Worm (Caenorhabditis elegans) whole organism, late embryonic: ENCODE results near the gene sra-36.

Experiments used
- ahr-1 ChIP-seq: sonication (generic microtip); optimal IDR thresholded peaks from 2 replicates; lab custom pipeline; 2016; ENCODE audit warnings: missing genetic modification characterization, missing compliant biosample characterization
- ama-1 ChIP-seq: fragments of 150-350 bp; optimal IDR thresholded peaks from 2 replicates; lab custom pipeline; 2014
- ceh-34 ChIP-seq: sonication (generic microtip); optimal IDR thresholded peaks from 2 replicates; lab custom pipeline; 2016; ENCODE audit warnings: mild to moderate bottlenecking, missing genetic modification characterization, missing compliant biosample characterization
- che-1 ChIP-seq: sonication (generic microtip); optimal IDR thresholded peaks from 2 replicates; lab custom pipeline; 2016; ENCODE audit warnings: mild to moderate bottlenecking, missing genetic modification characterization, missing compliant biosample characterization
- hlh-8 ChIP-seq: sonication (generic microtip); optimal IDR thresholded peaks from 2 replicates; lab custom pipeline; 2016; ENCODE audit warnings: missing genotype, missing genetic modification characterization, missing compliant biosample characterization
- lin-11 ChIP-seq: fragments of 200-800 bp; sonication (Bioruptor generic); optimal IDR thresholded peaks from 2 replicates; lab custom pipeline; 2018; ENCODE audit warnings: mild to moderate bottlenecking, missing genetic modification characterization, missing compliant biosample characterization
- nfya-1 ChIP-seq: sonication (generic microtip); optimal IDR thresholded peaks from 2 replicates; lab custom pipeline; 2017; ENCODE audit warnings: missing genetic modification characterization, mild to moderate bottlenecking, missing compliant biosample characterization, antibody characterized with exemption, moderate library complexity
- nhr-11 ChIP-seq: fragments of 150-350 bp; optimal IDR thresholded peaks from 2 replicates; lab custom pipeline; 2014; ENCODE audit warnings: missing biosample characterization, missing genetic modification characterization
- pha-4 ChIP-seq: fragments of 150-350 bp; optimal IDR thresholded peaks from 2 replicates; lab custom pipeline; 2018; ENCODE audit warnings: missing biosample characterization, missing genetic modification reagents, missing genetic modification characterization
- tbx-2 ChIP-seq: sonication (generic microtip); optimal IDR thresholded peaks from 2 replicates; lab custom pipeline; 2016; ENCODE audit warnings: missing genetic modification characterization, missing compliant biosample characterization

ce11 chrII:4579375-4579774 is 38.8 kb upstream of the sra-36 start:
- no peak for TF ChIP-seq nfya-1 (tag; lab: Kevin White, UChicago)
- no peak for TF ChIP-seq hlh-8
- TF ChIP-seq che-1 (tag; lab: Kevin White, UChicago), result no peak
- TF ChIP-seq tbx-2 (tag; lab: Kevin White, UChicago), result no peak
- no peak for TF ChIP-seq nhr-11
- TF ChIP-seq ceh-34, result no peak
- no peak for TF ChIP-seq ahr-1 (tag; lab: Kevin White, UChicago)
- no peak for TF ChIP-seq pha-4 (tag; lab: Kevin White, UChicago)
- no peak for TF ChIP-seq ama-1 (lab: Kevin White, UChicago)
- TF ChIP-seq lin-11 (tag; lab: Kevin White, UChicago), result no peak
